Fruit fly (Drosophila melanogaster): ENCODE results near the gene chrb.

The chrb gene

dm6 chr3L:11443474-11444080, 43.8 kb upstream of the chrb start:
- TF ChIP-seq EcR (GFP tag; optimal IDR thresholded peaks at IDR 0.05), result no peak
- TF ChIP-seq CG14655 (GFP tag; optimal IDR thresholded peaks at IDR 0.05), result peak; percentile 45
- no peak for TF ChIP-seq Snoo (tag; optimal IDR thresholded peaks at IDR 0.05)
- no peak for TF ChIP-seq CG8159 (tag; optimal IDR thresholded peaks at IDR 0.05)
- peak; percentile 37 for TF ChIP-seq CG8301 (tag; optimal IDR thresholded peaks at IDR 0.05)
- TF ChIP-seq CG15710 (tag; optimal IDR thresholded peaks at IDR 0.05), result no peak
- TF ChIP-seq CG13204 (GFP tag; optimal IDR thresholded peaks at IDR 0.05), result no peak
- TF ChIP-seq rn (GFP tag; IDR thresholded peaks at IDR 0.05), result no peak
- TF ChIP-seq CG4496 (GFP tag; IDR thresholded peaks at IDR 0.05), result no peak
- 0 out of 3 replicates have a peak, but pooled peaks have one; percentile 30 for TF ChIP-seq fd96Ca (GFP tag; IDR thresholded peaks at IDR 0.05)

- no peak for TF ChIP-seq fd96Ca (GFP tag; IDR thresholded peaks at IDR 0.05)
- no peak for TF ChIP-seq Pif1A (GFP tag; optimal IDR thresholded peaks at IDR 0.05)
- TF ChIP-seq Snoo (tag; optimal IDR thresholded peaks at IDR 0.05), result no peak
- 0 out of 2 replicates have a peak, but pooled peaks have one; percentile 8 for TF ChIP-seq CG32121 (GFP tag; IDR thresholded peaks at IDR 0.05)
- no peak for TF ChIP-seq D1 (tag; optimal IDR thresholded peaks at IDR 0.05)
- peak; percentile 21 for TF ChIP-seq CG9948 (tag; optimal IDR thresholded peaks at IDR 0.05)
- TF ChIP-seq gl (tag; optimal IDR thresholded peaks at IDR 0.05), result no peak
- TF ChIP-seq rn (GFP tag; IDR thresholded peaks at IDR 0.05), result no peak
- peak; percentile 1 for TF ChIP-seq Pif1B (GFP tag; optimal IDR thresholded peaks at IDR 0.05)
- no peak for TF ChIP-seq Ets98B (GFP tag; IDR thresholded peaks at IDR 0.05)
- peak; percentile 31 for TF ChIP-seq CG15710 (tag; optimal IDR thresholded peaks at IDR 0.05)
- TF ChIP-seq CG10348 (GFP tag; IDR thresholded peaks at IDR 0.05), result no peak
- TF ChIP-seq CG14655 (GFP tag; optimal IDR thresholded peaks at IDR 0.05), result peak; percentile 77
- peak; percentile 46 for TF ChIP-seq CG8159 (tag; optimal IDR thresholded peaks at IDR 0.05)
- TF ChIP-seq CG4496 (GFP tag; IDR thresholded peaks at IDR 0.05), result no peak; the same call in 2 of the 3 replicates
- no peak for TF ChIP-seq CG13204 (GFP tag; optimal IDR thresholded peaks at IDR 0.05)
- TF ChIP-seq CG34367 (tag; optimal IDR thresholded peaks at IDR 0.05), result no peak
- TF ChIP-seq EcR (GFP tag; optimal IDR thresholded peaks at IDR 0.05), result no peak
- no peak for TF ChIP-seq CG12605 (GFP tag; IDR thresholded peaks at IDR 0.05)
- peak; percentile 28 for TF ChIP-seq CG8301 (tag; optimal IDR thresholded peaks at IDR 0.05)
- no peak for TF ChIP-seq CG17806 (tag; optimal IDR thresholded peaks at IDR 0.05)
Observed at dm6 chr3L:11444169-11444568, 43.2 kb upstream of the chrb start.

- TF ChIP-seq fd96Ca (GFP tag; IDR thresholded peaks at IDR 0.05) (no peak), CG15710 (tag; optimal IDR thresholded peaks at IDR 0.05) (no peak), Pif1B (GFP tag; optimal IDR thresholded peaks at IDR 0.05) (no peak), CG12605 (GFP tag; IDR thresholded peaks at IDR 0.05) (no peak)
Observed at dm6 chr3L:11444861-11445260, 42.5 kb upstream of the chrb start, which contains the start of gene CG7557. TSS of gene CG7557 (plus strand) at chr3L:11445161.

- TF ChIP-seq Pif1A (GFP tag; optimal IDR thresholded peaks at IDR 0.05) (peak; percentile 84), CG34367 (tag; optimal IDR thresholded peaks at IDR 0.05) (peak; percentile 12), CG17806 (tag; optimal IDR thresholded peaks at IDR 0.05) (peak; percentile 89), D1 (tag; optimal IDR thresholded peaks at IDR 0.05) (peak; percentile 79), Ets98B (GFP tag; IDR thresholded peaks at IDR 0.05) (peak; percentile 90), CG8159 (tag; optimal IDR thresholded peaks at IDR 0.05) (peak; percentile 90), CG32121 (GFP tag; IDR thresholded peaks at IDR 0.05) (peak; percentile 93), rn (GFP tag; IDR thresholded peaks at IDR 0.05) (peak; percentile 56; the same call in 1 of the 2 replicates), CG14655 (GFP tag; optimal IDR thresholded peaks at IDR 0.05) (peak; percentile 92), CG12605 (GFP tag; IDR thresholded peaks at IDR 0.05) (peak; percentile 64), CG8301 (tag; optimal IDR thresholded peaks at IDR 0.05) (peak; percentile 93), CG10348 (GFP tag; IDR thresholded peaks at IDR 0.05) (no peak; the same call in 1 of the 2 replicates), Snoo (tag; optimal IDR thresholded peaks at IDR 0.05) (peak; percentile 18), gl (tag; optimal IDR thresholded peaks at IDR 0.05) (peak; percentile 49), Pif1B (GFP tag; optimal IDR thresholded peaks at IDR 0.05) (peak; percentile 74), CG13204 (GFP tag; optimal IDR thresholded peaks at IDR 0.05) (peak; percentile 44), EcR (GFP tag; optimal IDR thresholded peaks at IDR 0.05) (peak; percentile 99), CG4496 (GFP tag; IDR thresholded peaks at IDR 0.05) (peak; percentile 93), CG9948 (tag; optimal IDR thresholded peaks at IDR 0.05) (peak; percentile 89), CG15710 (tag; optimal IDR thresholded peaks at IDR 0.05) (peak; percentile 80), fd96Ca (GFP tag; IDR thresholded peaks at IDR 0.05) (peak; percentile 83)
Observed at dm6 chr3L:11447022-11447728, 40.2 kb upstream of the chrb start.

dm6 chr3L:11448349-11448748, 39.0 kb upstream of the chrb start:
- TF ChIP-seq CG4496 (GFP tag; IDR thresholded peaks at IDR 0.05), result peak; percentile 85
- peak; percentile 79 for TF ChIP-seq Ets98B (GFP tag; IDR thresholded peaks at IDR 0.05)
- TF ChIP-seq Pif1B (GFP tag; optimal IDR thresholded peaks at IDR 0.05), result peak; percentile 49
- no peak for TF ChIP-seq CG13204 (GFP tag; optimal IDR thresholded peaks at IDR 0.05)
- peak; percentile 67 for TF ChIP-seq CG17806 (tag; optimal IDR thresholded peaks at IDR 0.05)
- peak; percentile 61 for TF ChIP-seq Pif1A (GFP tag; optimal IDR thresholded peaks at IDR 0.05)
- TF ChIP-seq CG12605 (GFP tag; IDR thresholded peaks at IDR 0.05), result peak; percentile 59
- peak; percentile 63 for TF ChIP-seq CG32121 (GFP tag; IDR thresholded peaks at IDR 0.05)
- TF ChIP-seq CG9948 (tag; optimal IDR thresholded peaks at IDR 0.05), result peak; percentile 64
- TF ChIP-seq CG34367 (tag; optimal IDR thresholded peaks at IDR 0.05), result peak; percentile 65
- no peak for TF ChIP-seq CG10348 (GFP tag; IDR thresholded peaks at IDR 0.05)
- peak; percentile 43 for TF ChIP-seq CG15710 (tag; optimal IDR thresholded peaks at IDR 0.05)
- peak; percentile 82 for TF ChIP-seq CG14655 (GFP tag; optimal IDR thresholded peaks at IDR 0.05)
- TF ChIP-seq fd96Ca (GFP tag; IDR thresholded peaks at IDR 0.05), result peak; percentile 82
- no peak for TF ChIP-seq D1 (tag; optimal IDR thresholded peaks at IDR 0.05)
- TF ChIP-seq CG8159 (tag; optimal IDR thresholded peaks at IDR 0.05), result peak; percentile 55
- no peak for TF ChIP-seq EcR (GFP tag; optimal IDR thresholded peaks at IDR 0.05)
- no peak for TF ChIP-seq gl (tag; optimal IDR thresholded peaks at IDR 0.05)
- peak; percentile 44; the same call in 1 of the 2 replicates for TF ChIP-seq rn (GFP tag; IDR thresholded peaks at IDR 0.05)
- TF ChIP-seq Snoo (tag; optimal IDR thresholded peaks at IDR 0.05), result no peak
- TF ChIP-seq CG8301 (tag; optimal IDR thresholded peaks at IDR 0.05), result peak; percentile 87

Measured in whole organism, pupa.